Worm (Caenorhabditis elegans): ENCODE results near the gene best-23.

Gene best-23

ce11 chrII:7888759-7889158 is 18.6 kb downstream of the best-23 start (continued):
- no peak for TF ChIP-seq snpc-1.2 (GFP tag; IDR thresholded peaks at IDR 0.05)

DNA sequence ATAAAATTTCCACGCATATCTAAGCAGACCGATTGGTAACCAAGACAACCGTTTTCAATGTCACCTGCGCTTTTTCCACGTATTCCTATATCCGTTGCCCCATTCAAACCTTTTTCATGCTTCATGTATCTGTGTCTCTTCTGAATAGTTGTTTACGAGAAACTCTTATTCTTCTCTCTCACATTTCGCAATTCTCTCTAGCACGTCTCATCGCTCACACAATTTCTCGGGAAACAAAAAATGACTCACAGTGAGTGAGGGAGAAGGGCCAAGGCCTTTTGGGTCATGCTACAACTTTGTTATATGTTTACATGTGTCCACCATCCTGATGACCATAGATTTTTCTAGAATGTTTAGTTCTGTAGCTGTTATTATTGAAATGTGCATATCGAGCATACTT is 20.1 kb downstream of the best-23 start:
- TF ChIP-seq mxl-3 (GFP tag; optimal IDR thresholded peaks at IDR 0.05): no peak
- no peak for TF ChIP-seq spr-1 (tag; optimal IDR thresholded peaks at IDR 0.05)
- peak; percentile 18 for TF ChIP-seq F37D6.2 (tag; optimal IDR thresholded peaks at IDR 0.05)
- TF ChIP-seq F26F4.8 (GFP tag; conservative IDR thresholded peaks at IDR 0.05): no peak
- peak in 1 of 2 experiments; percentile 31 for TF ChIP-seq hif-1 (tag; optimal IDR thresholded peaks at IDR 0.05)
- no peak for TF ChIP-seq ceh-44 (GFP tag; IDR thresholded peaks at IDR 0.05)
- no peak for TF ChIP-seq lin-13 (GFP tag; optimal IDR thresholded peaks at IDR 0.05)
- no peak for TF ChIP-seq ceh-82 (tag; optimal IDR thresholded peaks at IDR 0.05)
- TF ChIP-seq saeg-2 (GFP tag; IDR thresholded peaks at IDR 0.05): no peak
- peak; percentile 39 for TF ChIP-seq ces-1 (GFP tag; optimal IDR thresholded peaks at IDR 0.05)
- no peak for TF ChIP-seq Y48G9A.11 (GFP tag; IDR thresholded peaks at IDR 0.05)
- no peak for TF ChIP-seq cey-2 (tag; optimal IDR thresholded peaks at IDR 0.05; ENCODE audit: borderline replicate concordance, insufficient read depth)
- TF ChIP-seq tag-97 (GFP tag; IDR thresholded peaks at IDR 0.05): no peak
- no peak for TF ChIP-seq lin-15B (tag; optimal IDR thresholded peaks at IDR 0.05)
- no peak for TF ChIP-seq nhr-10 (tag; optimal IDR thresholded peaks at IDR 0.05)
- TF ChIP-seq daf-8 (GFP tag; IDR thresholded peaks at IDR 0.05): no peak
- TF ChIP-seq egl-43 (GFP tag; IDR thresholded peaks at IDR 0.05): no peak
- TF ChIP-seq snpc-4 (tag; optimal IDR thresholded peaks at IDR 0.05): no peak
- no peak for TF ChIP-seq R02D3.7 (tag; optimal IDR thresholded peaks at IDR 0.05)
- no peak for TF ChIP-seq ama-1 (optimal IDR thresholded peaks at IDR 0.05)
- no peak for TF ChIP-seq set-16 (GFP tag; IDR thresholded peaks at IDR 0.05)
- TF ChIP-seq nhr-48 (tag; optimal IDR thresholded peaks at IDR 0.05): no peak
- peak; percentile 50 for TF ChIP-seq fkh-10 (GFP tag; optimal IDR thresholded peaks at IDR 0.05)
- no peak for TF ChIP-seq egl-27 (tag; optimal IDR thresholded peaks at IDR 0.05)
- no peak for TF ChIP-seq duxl-1 (tag; optimal IDR thresholded peaks at IDR 0.05; ENCODE audit: poor library complexity)
- peak; percentile 63 for TF ChIP-seq rbr-2 (tag; optimal IDR thresholded peaks at IDR 0.05)
- TF ChIP-seq nhr-102 (tag; optimal IDR thresholded peaks at IDR 0.05): no peak
- no peak for TF ChIP-seq ceh-32 (tag; optimal IDR thresholded peaks at IDR 0.05; ENCODE audit: poor library complexity)
- peak; percentile 1 for TF ChIP-seq nhr-28 (tag; optimal IDR thresholded peaks at IDR 0.05)
- TF ChIP-seq dmd-8 (GFP tag; IDR thresholded peaks at IDR 0.05): no peak
- no peak for TF ChIP-seq lin-39 (tag; optimal IDR thresholded peaks at IDR 0.05)
- TF ChIP-seq daf-12 (tag; optimal IDR thresholded peaks at IDR 0.05): no peak
- no peak for TF ChIP-seq lim-7 (GFP tag; IDR thresholded peaks at IDR 0.05)
- TF ChIP-seq hlh-30 (tag; optimal IDR thresholded peaks at IDR 0.05; ENCODE audit: insufficient read depth): peak; percentile 79
- no peak for TF ChIP-seq jun-1 (tag; optimal IDR thresholded peaks at IDR 0.05)
- no peak for TF ChIP-seq nhr-77 (tag; optimal IDR thresholded peaks at IDR 0.05)
- TF ChIP-seq unc-39 (tag; optimal IDR thresholded peaks at IDR 0.05): no peak
- TF ChIP-seq aha-1 (tag): no peak
- no peak for TF ChIP-seq ceh-20 (GFP tag; IDR thresholded peaks at IDR 0.05)
- TF ChIP-seq tra-1 (GFP tag; IDR thresholded peaks at IDR 0.05): no peak
- no peak for TF ChIP-seq unc-130 (GFP tag; optimal IDR thresholded peaks at IDR 0.05)
- TF ChIP-seq dve-1 (tag; optimal IDR thresholded peaks at IDR 0.05; ENCODE audit: insufficient read depth): peak; percentile 4
- TF ChIP-seq ceh-28 (tag; optimal IDR thresholded peaks at IDR 0.05): no peak
- no peak for TF ChIP-seq zag-1 (tag; optimal IDR thresholded peaks at IDR 0.05)
- no peak for TF ChIP-seq zfp-3 (GFP tag; conservative IDR thresholded peaks at IDR 0.05)
- TF ChIP-seq pha-4 (GFP tag; IDR thresholded peaks at IDR 0.05): no peak
- TF ChIP-seq pha-4 (tag; optimal IDR thresholded peaks at IDR 0.05): no peak
- no peak for TF ChIP-seq Y5F2A.4 (GFP tag; optimal IDR thresholded peaks at IDR 0.05)
- TF ChIP-seq mep-1 (tag; optimal IDR thresholded peaks at IDR 0.05): peak; percentile 62
- TF ChIP-seq ctbp-1 (GFP tag; IDR thresholded peaks at IDR 0.05): no peak
